Worm (Caenorhabditis elegans) whole organism, L2 larva: ENCODE results near the gene oac-39.

Experiments
- F13H6.1 ChIP-seq: sonication (generic microtip); optimal IDR thresholded peaks from 2 replicates; lab custom pipeline; 2016; ENCODE audit warnings: missing genetic modification characterization, missing compliant biosample characterization
- Y55F3AM.14 ChIP-seq: fragments of 200-800 bp; sonication (Bioruptor generic); optimal IDR thresholded peaks from 2 replicates; lab custom pipeline; 2018; ENCODE audit warnings: mild to moderate bottlenecking, missing genetic modification characterization, missing compliant biosample characterization
- ZK546.5 ChIP-seq: sonication (generic microtip); optimal IDR thresholded peaks from 2 replicates; lab custom pipeline; 2017; ENCODE audit warnings: missing biosample characterization, missing genetic modification characterization
- alr-1 ChIP-seq: fragments of 150-350 bp; optimal IDR thresholded peaks from 2 replicates; lab custom pipeline; 2014; ENCODE audit warnings: missing biosample characterization, missing genetic modification characterization
- aly-2 ChIP-seq: fragments of 150-350 bp; optimal IDR thresholded peaks from 2 replicates; lab custom pipeline; 2014; ENCODE audit warnings: missing biosample characterization, missing genetic modification characterization
- ama-1 ChIP-seq: fragments of 150-350 bp; optimal IDR thresholded peaks from 2 replicates; lab custom pipeline; 2018; ENCODE audit warnings: inconsistent platforms
- blmp-1 ChIP-seq: sonication (generic microtip); optimal IDR thresholded peaks from 2 replicates; lab custom pipeline; 2017; ENCODE audit warnings: missing genetic modification characterization, mild to moderate bottlenecking, missing compliant biosample characterization, antibody characterized with exemption, moderate library complexity; ENCODE audit not compliant: insufficient read depth
- ceh-16 ChIP-seq: fragments of 150-350 bp; optimal IDR thresholded peaks from 2 replicates; lab custom pipeline; 2014; ENCODE audit warnings: missing biosample characterization, missing genetic modification characterization
- crh-2 ChIP-seq: sonication (generic microtip); optimal IDR thresholded peaks from 2 replicates; lab custom pipeline; 2017; ENCODE audit warnings: missing biosample characterization, missing genetic modification characterization
- dmd-4 ChIP-seq: sonication (generic microtip); optimal IDR thresholded peaks from 2 replicates; lab custom pipeline; 2017; ENCODE audit warnings: missing biosample characterization, missing genetic modification characterization
- egl-27 ChIP-seq: sonication (generic microtip); optimal IDR thresholded peaks from 3 replicates; lab custom pipeline; 2017; ENCODE audit warnings: missing biosample characterization, missing genetic modification reagents, missing genetic modification characterization
- elt-1 ChIP-seq: fragments of 150-350 bp; optimal IDR thresholded peaks from 2 replicates; lab custom pipeline; 2014; ENCODE audit warnings: missing biosample characterization, missing genetic modification characterization
- elt-3 ChIP-seq: sonication (generic microtip); optimal IDR thresholded peaks from 2 replicates; lab custom pipeline; 2017; ENCODE audit warnings: missing biosample characterization, missing genetic modification characterization
- fos-1 ChIP-seq: fragments of 150-350 bp; optimal IDR thresholded peaks from 2 replicates; lab custom pipeline; 2014; ENCODE audit warnings: missing biosample characterization, missing genetic modification characterization
- gmeb-1 ChIP-seq: fragments of 150-350 bp; optimal IDR thresholded peaks from 2 replicates; lab custom pipeline; 2014; ENCODE audit warnings: missing biosample characterization, missing genetic modification characterization
- lin-11 ChIP-seq: fragments of 150-350 bp; sonication (generic microtip); optimal IDR thresholded peaks from 2 replicates; lab custom pipeline; 2014; ENCODE audit warnings: missing biosample characterization, missing genetic modification characterization, inconsistent platforms, mixed read lengths
- lin-13 ChIP-seq: fragments of 150-350 bp; optimal IDR thresholded peaks from 2 replicates; lab custom pipeline; 2014; ENCODE audit warnings: missing biosample characterization, missing genetic modification reagents, missing genetic modification characterization
- lin-39 ChIP-seq: fragments of 150-350 bp; optimal IDR thresholded peaks from 2 replicates; lab custom pipeline; 2014; ENCODE audit warnings: missing biosample characterization, missing genetic modification reagents, missing genetic modification characterization
- lsy-2 ChIP-seq, 2 experiments: fragments of 150-350 bp in 1 of 2; sonication (generic microtip) in 1 of 2; optimal IDR thresholded peaks; 2 replicates each; lab custom pipeline; 2014 to 2017; ENCODE audit warnings: missing biosample characterization in 2 of 2, missing genetic modification characterization in 2 of 2
- mab-5 ChIP-seq: fragments of 150-350 bp; optimal IDR thresholded peaks from 2 replicates; lab custom pipeline; 2014; ENCODE audit warnings: missing biosample characterization, missing genetic modification characterization
- mbf-1 ChIP-seq: sonication (generic microtip); optimal IDR thresholded peaks from 2 replicates; lab custom pipeline; 2017; ENCODE audit warnings: missing biosample characterization, missing genetic modification characterization
- mdl-1 ChIP-seq, 2 experiments: fragments of 150-350 bp in 1 of 2; sonication (generic microtip) in 1 of 2; optimal IDR thresholded peaks; 2 replicates each; lab custom pipeline; 2017; ENCODE audit warnings: missing biosample characterization in 2 of 2, missing genetic modification characterization in 2 of 2
- nhr-11 ChIP-seq: fragments of 150-350 bp; optimal IDR thresholded peaks from 2 replicates; lab custom pipeline; 2014; ENCODE audit warnings: missing biosample characterization, missing genetic modification characterization
- nhr-129 ChIP-seq: fragments of 150-350 bp; optimal IDR thresholded peaks from 2 replicates; lab custom pipeline; 2014; ENCODE audit warnings: missing biosample characterization, missing genetic modification characterization
- nhr-21 ChIP-seq: fragments of 150-350 bp; optimal IDR thresholded peaks from 2 replicates; lab custom pipeline; 2014; ENCODE audit warnings: missing biosample characterization, missing genetic modification characterization
- nhr-23 ChIP-seq: fragments of 150-350 bp; optimal IDR thresholded peaks from 2 replicates; lab custom pipeline; 2014; ENCODE audit warnings: missing biosample characterization, missing genetic modification reagents, missing genetic modification characterization
- nhr-25 ChIP-seq: fragments of 150-350 bp; sonication (generic microtip); optimal IDR thresholded peaks from 3 replicates; lab custom pipeline; 2014; ENCODE audit warnings: missing biosample characterization, missing genetic modification characterization
- nhr-6 ChIP-seq: fragments of 150-350 bp; optimal IDR thresholded peaks from 2 replicates; lab custom pipeline; 2014; ENCODE audit warnings: missing biosample characterization, missing genetic modification characterization
- nhr-77 ChIP-seq: fragments of 150-350 bp; optimal IDR thresholded peaks from 2 replicates; lab custom pipeline; 2014; ENCODE audit warnings: missing biosample characterization, missing genetic modification characterization
- peb-1 ChIP-seq: fragments of 150-350 bp; optimal IDR thresholded peaks from 2 replicates; lab custom pipeline; 2014; ENCODE audit warnings: missing biosample characterization, missing genetic modification characterization
- sem-4 ChIP-seq: fragments of 150-350 bp; optimal IDR thresholded peaks from 2 replicates; lab custom pipeline; 2014; ENCODE audit warnings: missing biosample characterization, missing genetic modification reagents, missing genetic modification characterization
- skn-1 ChIP-seq: sonication (generic microtip); optimal IDR thresholded peaks from 2 replicates; lab custom pipeline; 2017; ENCODE audit warnings: missing biosample characterization, missing genetic modification characterization
- sma-3 ChIP-seq: sonication (generic microtip); optimal IDR thresholded peaks from 2 replicates; lab custom pipeline; 2016; ENCODE audit warnings: missing genetic modification reagents, missing genetic modification characterization, missing compliant biosample characterization
- sma-9 ChIP-seq, 2 experiments: fragments of 150-350 bp in 1 of 2; sonication (generic microtip) in 1 of 2; optimal IDR thresholded peaks; 2 replicates each; lab custom pipeline; 2014 to 2016; ENCODE audit warnings: missing genetic modification characterization in 2 of 2, mild to moderate bottlenecking in 1 of 2, missing biosample characterization in 1 of 2, missing compliant biosample characterization in 1 of 2, missing genetic modification reagents in 1 of 2, moderate library complexity in 1 of 2
- snpc-4 ChIP-seq: fragments of 150-350 bp; optimal IDR thresholded peaks from 2 replicates; lab custom pipeline; 2014; ENCODE audit warnings: missing biosample characterization, missing genetic modification characterization
- unc-55 ChIP-seq: fragments of 150-350 bp; sonication (generic microtip); optimal IDR thresholded peaks from 3 replicates; lab custom pipeline; 2014; ENCODE audit warnings: missing biosample characterization, missing genetic modification reagents, missing genetic modification characterization
- unc-62 ChIP-seq: fragments of 150-350 bp; optimal IDR thresholded peaks from 2 replicates; lab custom pipeline; 2014; ENCODE audit warnings: missing biosample characterization, missing genetic modification reagents, missing genetic modification characterization
- zag-1 ChIP-seq: fragments of 150-350 bp; optimal IDR thresholded peaks from 2 replicates; lab custom pipeline; 2014; ENCODE audit warnings: missing biosample characterization, missing genetic modification characterization
- ztf-1 ChIP-seq: fragments of 200-800 bp; sonication (Bioruptor generic); conservative IDR thresholded peaks from 2 replicates; pipeline ENCODE4 v1.3.6; 2022; ENCODE audit warnings: missing genetic modification characterization, missing compliant biosample characterization

Gene oac-39

ce11 chrV:206814-207213 lies 44.7 kb downstream of the oac-39 start:
- TF ChIP-seq ZK546.5 (tag; lab: Kevin White, UChicago): no peak
- no peak for TF ChIP-seq nhr-25
- no peak for TF ChIP-seq alr-1 (tag; lab: Kevin White, UChicago)
- no peak for TF ChIP-seq Y55F3AM.14
- TF ChIP-seq elt-1 (tag; lab: Kevin White, UChicago): no peak
- TF ChIP-seq dmd-4 (tag; lab: Kevin White, UChicago): no peak
- TF ChIP-seq lin-39 (tag; lab: Kevin White, UChicago): no peak
- TF ChIP-seq blmp-1: no peak
- no peak for TF ChIP-seq unc-62 (GFP tag; lab: Kevin White, UChicago)
- TF ChIP-seq egl-27 (tag; lab: Kevin White, UChicago): no peak
- TF ChIP-seq nhr-11 (tag; lab: Kevin White, UChicago): no peak
- TF ChIP-seq sem-4 (tag; lab: Kevin White, UChicago): no peak
- no peak for TF ChIP-seq aly-2
- no peak for TF ChIP-seq ztf-1
- TF ChIP-seq mbf-1 (tag; lab: Kevin White, UChicago): no peak
- no peak for TF ChIP-seq lin-11 (tag; lab: Kevin White, UChicago)
- no peak for TF ChIP-seq nhr-23

- no peak for TF ChIP-seq sma-9 (GFP tag; optimal IDR thresholded peaks at IDR 0.05; lab: Kevin White, UChicago)
- TF ChIP-seq sma-9 (tag; optimal IDR thresholded peaks at IDR 0.05; lab: Kevin White, UChicago): no peak
- no peak for TF ChIP-seq zag-1
- no peak for TF ChIP-seq mbf-1 (tag; lab: Kevin White, UChicago)
- no peak for TF ChIP-seq F13H6.1 (tag; lab: Kevin White, UChicago)
- no peak for TF ChIP-seq sma-3 (GFP tag; lab: Kevin White, UChicago)
- TF ChIP-seq snpc-4 (tag; lab: Kevin White, UChicago): no peak
- no peak for TF ChIP-seq lin-13
- peak; percentile 67 for TF ChIP-seq nhr-129 (tag; lab: Kevin White, UChicago)
- TF ChIP-seq gmeb-1 (tag; lab: Kevin White, UChicago): peak; percentile 14
- no peak for TF ChIP-seq lsy-2 (tag; optimal IDR thresholded peaks at IDR 0.05; lab: Kevin White, UChicago)
- TF ChIP-seq ztf-1: no peak
- no peak for TF ChIP-seq skn-1 (tag; lab: Kevin White, UChicago)
- TF ChIP-seq lin-39 (tag; lab: Kevin White, UChicago): no peak
- TF ChIP-seq lin-11 (tag; lab: Kevin White, UChicago): no peak
- no peak for TF ChIP-seq aly-2
- no peak for TF ChIP-seq nhr-6 (tag; lab: Kevin White, UChicago)
- no peak for TF ChIP-seq nhr-23
- peak; percentile 12 for TF ChIP-seq fos-1 (tag; lab: Kevin White, UChicago)
- TF ChIP-seq ceh-16 (tag; lab: Kevin White, UChicago): no peak
- no peak for TF ChIP-seq mab-5 (tag; lab: Kevin White, UChicago)
- no peak for TF ChIP-seq nhr-77
- TF ChIP-seq elt-3: no peak
- no peak for TF ChIP-seq egl-27 (tag; lab: Kevin White, UChicago)
- TF ChIP-seq unc-55: no peak
- peak; percentile 6 for TF ChIP-seq crh-2
- no peak for TF ChIP-seq elt-1 (tag; lab: Kevin White, UChicago)
These were observed 47.6 kb downstream of the oac-39 start, which contains the start of gene lec-12 for ce11 chrV:203855-204432. TSS of gene lec-12 (plus strand) at chrV:204382.

- TF ChIP-seq zag-1: no peak
- TF ChIP-seq sma-3 (GFP tag; lab: Kevin White, UChicago): no peak
- TF ChIP-seq alr-1 (tag; lab: Kevin White, UChicago): no peak
- TF ChIP-seq ZK546.5 (tag; lab: Kevin White, UChicago): no peak
- no peak for TF ChIP-seq peb-1 (tag; lab: Kevin White, UChicago)
- TF ChIP-seq nhr-77: no peak
- TF ChIP-seq nhr-21 (tag; lab: Kevin White, UChicago): no peak
- no peak for TF ChIP-seq mbf-1 (tag; lab: Kevin White, UChicago)
- TF ChIP-seq dmd-4 (tag; lab: Kevin White, UChicago): no peak
- no peak for TF ChIP-seq mab-5 (tag; lab: Kevin White, UChicago)
- no peak for TF ChIP-seq crh-2
- no peak for TF ChIP-seq sem-4 (tag; lab: Kevin White, UChicago)
- no peak for TF ChIP-seq ztf-1
- no peak for TF ChIP-seq unc-55
- no peak for TF ChIP-seq F13H6.1 (tag; lab: Kevin White, UChicago)
- TF ChIP-seq nhr-6 (tag; lab: Kevin White, UChicago): no peak
- no peak for TF ChIP-seq sma-9 (GFP tag; optimal IDR thresholded peaks at IDR 0.05; lab: Kevin White, UChicago)
- TF ChIP-seq sma-9 (tag; optimal IDR thresholded peaks at IDR 0.05; lab: Kevin White, UChicago): no peak
- TF ChIP-seq mdl-1 (tag; optimal IDR thresholded peaks at IDR 0.05; lab: Kevin White, UChicago): no peak
- no peak for TF ChIP-seq ama-1 (lab: Kevin White, UChicago)
- TF ChIP-seq gmeb-1 (tag; lab: Kevin White, UChicago): no peak
- TF ChIP-seq, all 48 proteins: peak for 0
These were observed 50.3 kb downstream of the oac-39 start, which contains the start of gene trpp-1 for ce11 chrV:201300-201699. TSS of gene trpp-1 (plus strand) at chrV:201600.
